Worm (Caenorhabditis elegans): Measurements from ENCODE around the gene C07G1.6.

- TF ChIP-seq flt-1 (GFP tag; IDR thresholded peaks at IDR 0.05) (no peak), ceh-36 (tag; optimal IDR thresholded peaks at IDR 0.05) (no peak), hnd-1 (tag; optimal IDR thresholded peaks at IDR 0.05) (no peak), ama-1 (optimal IDR thresholded peaks at IDR 0.05) (no peak), tbx-11 (GFP tag; IDR thresholded peaks at IDR 0.05) (no peak), hmg-4 (GFP tag; optimal IDR thresholded peaks at IDR 0.05) (no peak), B0310.2 (tag; optimal IDR thresholded peaks at IDR 0.05) (no peak), scrt-1 (GFP tag; IDR thresholded peaks at IDR 0.05) (no peak), tra-4 (tag; optimal IDR thresholded peaks at IDR 0.05) (no peak), sea-1 (GFP tag; conservative IDR thresholded peaks at IDR 0.05) (no peak), F13C5.2 (tag; optimal IDR thresholded peaks at IDR 0.05) (no peak), ets-7 (tag; optimal IDR thresholded peaks at IDR 0.05) (no peak), aly-1 (tag; optimal IDR thresholded peaks at IDR 0.05) (no peak)
Observed at ce11 chrIV:8243170-8243569, 33.0 kb upstream of the C07G1.6 start.
